Fruit fly (Drosophila melanogaster): ENCODE measurements around the gene mRpL22.

dm6 chrX:16746824-16747223, 36.9 kb upstream of the mRpL22 start:
- TF ChIP-seq CG11696 (GFP tag; IDR thresholded peaks at IDR 0.05) (no peak), Hmr (GFP tag; optimal IDR thresholded peaks at IDR 0.05) (no peak), CG31388 (GFP tag; optimal IDR thresholded peaks at IDR 0.05) (no peak), CG12769 (tag; optimal IDR thresholded peaks at IDR 0.05) (no peak), Dad (GFP tag; optimal IDR thresholded peaks at IDR 0.05) (no peak), CG5953 (GFP tag; IDR thresholded peaks at IDR 0.05) (no peak)

All from whole organism, embryonic.